Worm (Caenorhabditis elegans): ENCODE results near the gene rpn-13.

ce11 chrIII:6351438-6351837 lies 9.7 kb upstream of the rpn-13 start:
- TF ChIP-seq unc-3 (GFP tag; conservative IDR thresholded peaks at IDR 0.05) (no peak), unc-3 (tag; optimal IDR thresholded peaks at IDR 0.05) (no peak), lin-11 (tag; optimal IDR thresholded peaks at IDR 0.05) (no peak), odd-2 (tag; optimal IDR thresholded peaks at IDR 0.05) (no peak)

Measured in whole organism, late embryonic.